Worm (Caenorhabditis elegans) whole organism, young adult: ENCODE data around the gene mec-14.

Experiments
- C17E4.6 ChIP-seq: fragments of 200-800 bp; sonication (Bioruptor generic); IDR thresholded peaks from 2 replicates; pipeline ENCODE4 v1.3.6; 2022; ENCODE audit warnings: missing genetic modification reagents, missing genetic modification characterization, missing compliant biosample characterization
- F10E7.11 ChIP-seq: sonication (generic microtip); optimal IDR thresholded peaks from 2 replicates; lab custom pipeline; 2017; ENCODE audit warnings: mild to moderate bottlenecking, missing genetic modification characterization, moderate library complexity, missing compliant biosample characterization
- F37B4.10 ChIP-seq: fragments of 200-800 bp; sonication (Bioruptor generic); IDR thresholded peaks from 2 replicates; pipeline ENCODE4 v1.3.6; 2022; ENCODE audit warnings: missing genetic modification characterization, missing compliant biosample characterization
- F52B5.7 ChIP-seq: sonication (generic microtip); optimal IDR thresholded peaks from 2 replicates; lab custom pipeline; 2016; ENCODE audit warnings: mild to moderate bottlenecking, missing genetic modification characterization, missing compliant biosample characterization
- F55B11.4 ChIP-seq: sonication (generic microtip); optimal IDR thresholded peaks from 2 replicates; lab custom pipeline; 2016; ENCODE audit warnings: missing compliant biosample characterization, missing genetic modification characterization, borderline replicate concordance; ENCODE audit not compliant: insufficient read depth
- K11D2.4 ChIP-seq: fragments of 200-800 bp; sonication (Bioruptor generic); IDR thresholded peaks from 2 replicates; pipeline ENCODE4 v1.3.6; 2022; ENCODE audit warnings: missing genetic modification reagents, missing genetic modification characterization, missing compliant biosample characterization
- T26A5.8 ChIP-seq: sonication (generic microtip); optimal IDR thresholded peaks from 2 replicates; lab custom pipeline; 2016; ENCODE audit warnings: missing genetic modification characterization, missing compliant biosample characterization
- Y56A3A.18 ChIP-seq: fragments of 200-800 bp; sonication (Bioruptor generic); IDR thresholded peaks from 2 replicates; pipeline ENCODE4 v1.3.6; 2022; ENCODE audit warnings: missing genetic modification reagents, missing genetic modification characterization, missing compliant biosample characterization
- Y67H2A.10 ChIP-seq: fragments of 200-800 bp; sonication (Bioruptor generic); conservative IDR thresholded peaks from 2 replicates; pipeline ENCODE4 v1.3.6; 2022; ENCODE audit warnings: missing genetic modification reagents, missing genetic modification characterization, missing compliant biosample characterization
- Y79H2A.3 ChIP-seq: fragments of 200-800 bp; sonication (Bioruptor generic); conservative IDR thresholded peaks from 2 replicates; pipeline ENCODE4 v1.3.6; 2022; ENCODE audit warnings: missing genetic modification reagents, missing genetic modification characterization, missing compliant biosample characterization
- ZK185.1 ChIP-seq: sonication (generic microtip); optimal IDR thresholded peaks from 2 replicates; lab custom pipeline; 2016; ENCODE audit warnings: mild to moderate bottlenecking, missing genetic modification characterization, missing compliant biosample characterization; ENCODE audit not compliant: poor library complexity, severe bottlenecking
- aptf-2 ChIP-seq: fragments of 200-800 bp; sonication (Bioruptor generic); conservative IDR thresholded peaks from 2 replicates; pipeline ENCODE4 v1.3.6; 2022; ENCODE audit warnings: missing genetic modification reagents, missing genetic modification characterization, missing compliant biosample characterization
- atf-7 ChIP-seq: sonication (generic microtip); optimal IDR thresholded peaks from 2 replicates; lab custom pipeline; 2017; ENCODE audit warnings: mild to moderate bottlenecking, missing genetic modification characterization, missing compliant biosample characterization
- attf-5 ChIP-seq: fragments of 200-800 bp; sonication (Bioruptor generic); optimal IDR thresholded peaks from 2 replicates; lab custom pipeline; 2018; ENCODE audit warnings: mild to moderate bottlenecking, missing genetic modification characterization, missing compliant biosample characterization
- bed-1 ChIP-seq: fragments of 200-800 bp; sonication (Bioruptor generic); IDR thresholded peaks from 2 replicates; pipeline ENCODE4 v1.3.6; 2022; ENCODE audit warnings: missing genetic modification reagents, missing genetic modification characterization, missing compliant biosample characterization
- ccch-3 ChIP-seq: fragments of 200-800 bp; sonication (Bioruptor generic); optimal IDR thresholded peaks from 2 replicates; lab custom pipeline; 2018; ENCODE audit warnings: mild to moderate bottlenecking, missing genetic modification characterization, missing compliant biosample characterization
- ceh-27 ChIP-seq: fragments of 200-800 bp; sonication (Bioruptor generic); optimal IDR thresholded peaks from 2 replicates; lab custom pipeline; 2018; ENCODE audit warnings: mild to moderate bottlenecking, missing genetic modification characterization, moderate library complexity, missing compliant biosample characterization
- ceh-79 ChIP-seq: sonication (generic microtip); optimal IDR thresholded peaks from 2 replicates; lab custom pipeline; 2017; ENCODE audit warnings: mild to moderate bottlenecking, missing genetic modification characterization, missing compliant biosample characterization
- die-1 ChIP-seq: sonication (generic microtip); optimal IDR thresholded peaks from 2 replicates; lab custom pipeline; 2016; ENCODE audit warnings: missing genotype, mild to moderate bottlenecking, missing genetic modification characterization, missing compliant biosample characterization
- egl-44 ChIP-seq: fragments of 200-800 bp; sonication (Bioruptor generic); IDR thresholded peaks from 2 replicates; pipeline ENCODE4 v1.3.6; 2022; ENCODE audit warnings: missing genetic modification reagents, missing genetic modification characterization, missing compliant biosample characterization
- egrh-3 ChIP-seq: fragments of 200-800 bp; sonication (Bioruptor generic); IDR thresholded peaks from 2 replicates; pipeline ENCODE4 v1.3.6; 2022; ENCODE audit warnings: missing genetic modification reagents, missing genetic modification characterization, missing compliant biosample characterization
- ekl-4 ChIP-seq: fragments of 200-800 bp; sonication (Bioruptor generic); IDR thresholded peaks from 2 replicates; pipeline ENCODE4 v1.3.6; 2022; ENCODE audit warnings: missing genetic modification reagents, missing genetic modification characterization, missing compliant biosample characterization
- fkh-3 ChIP-seq: sonication (generic microtip); optimal IDR thresholded peaks from 2 replicates; lab custom pipeline; 2016; ENCODE audit warnings: mild to moderate bottlenecking, missing genetic modification characterization, missing compliant biosample characterization
- hlh-12 ChIP-seq: sonication (generic microtip); optimal IDR thresholded peaks from 2 replicates; lab custom pipeline; 2016; ENCODE audit warnings: missing genetic modification characterization, missing compliant biosample characterization
- hlh-26 ChIP-seq: fragments of 200-800 bp; sonication (Bioruptor generic); conservative IDR thresholded peaks from 2 replicates; pipeline ENCODE4 v1.3.6; 2022; ENCODE audit warnings: missing genetic modification reagents, missing genetic modification characterization, missing compliant biosample characterization
- hsf-1 ChIP-seq: fragments of 200-800 bp; sonication (Bioruptor generic); IDR thresholded peaks from 2 replicates; pipeline ENCODE4 v1.3.6; 2022; ENCODE audit warnings: missing genetic modification reagents, missing genetic modification characterization, missing compliant biosample characterization
- let-526 ChIP-seq: fragments of 200-800 bp; sonication (Bioruptor generic); IDR thresholded peaks from 2 replicates; pipeline ENCODE4 v1.3.6; 2022; ENCODE audit warnings: missing genetic modification reagents, missing genetic modification characterization, missing compliant biosample characterization
- lin-26 ChIP-seq: fragments of 200-800 bp; sonication (Bioruptor generic); IDR thresholded peaks from 2 replicates; pipeline ENCODE4 v1.3.6; 2022; ENCODE audit warnings: missing genetic modification reagents, missing genetic modification characterization, missing compliant biosample characterization
- lin-35 ChIP-seq, 3 experiments: fragments of 150-350 bp in 2 of 3; sonication (generic microtip) in 1 of 3; optimal IDR thresholded peaks; 2 replicates each; lab custom pipeline; 2014 to 2018; ENCODE audit warnings: missing biosample characterization in 3 of 3, missing genetic modification characterization in 3 of 3, missing genetic modification reagents in 3 of 3
- lsy-27 ChIP-seq: sonication (generic microtip); optimal IDR thresholded peaks from 2 replicates; lab custom pipeline; 2017; ENCODE audit warnings: missing genetic modification characterization, mild to moderate bottlenecking, missing compliant biosample characterization, antibody characterized with exemption, missing genotype, borderline replicate concordance; ENCODE audit not compliant: insufficient read depth
- madf-10 ChIP-seq: sonication (generic microtip); optimal IDR thresholded peaks from 2 replicates; lab custom pipeline; 2016; ENCODE audit warnings: mild to moderate bottlenecking, missing genetic modification characterization, missing compliant biosample characterization
- mcd-1 ChIP-seq: fragments of 200-800 bp; sonication (Bioruptor generic); IDR thresholded peaks from 2 replicates; pipeline ENCODE4 v1.3.6; 2022; ENCODE audit warnings: missing genetic modification reagents, missing genetic modification characterization, missing compliant biosample characterization
- nfya-1 ChIP-seq: sonication (generic microtip); optimal IDR thresholded peaks from 2 replicates; lab custom pipeline; 2017; ENCODE audit warnings: antibody characterized with exemption, missing compliant biosample characterization, missing genetic modification characterization, borderline replicate concordance; ENCODE audit not compliant: insufficient read depth
- nfya-2 ChIP-seq: fragments of 200-800 bp; sonication (Bioruptor generic); IDR thresholded peaks from 2 replicates; pipeline ENCODE4 v1.3.6; 2022; ENCODE audit warnings: missing genetic modification reagents, missing genetic modification characterization, missing compliant biosample characterization
- nhr-120 ChIP-seq: fragments of 200-800 bp; sonication (Bioruptor generic); IDR thresholded peaks from 2 replicates; pipeline ENCODE4 v1.3.6; 2022; ENCODE audit warnings: missing genetic modification characterization, missing compliant biosample characterization
- rcor-1 ChIP-seq: fragments of 200-800 bp; sonication (Bioruptor generic); IDR thresholded peaks from 2 replicates; pipeline ENCODE4 v1.3.6; 2022; ENCODE audit warnings: missing genetic modification reagents, missing genetic modification characterization, missing compliant biosample characterization
- rec-8 ChIP-seq, 2 experiments: sonication (generic microtip); optimal IDR thresholded peaks; 2 replicates each; lab custom pipeline; 2016; ENCODE audit warnings: mild to moderate bottlenecking in 2 of 2, missing genetic modification characterization in 2 of 2, missing genetic modification reagents in 2 of 2, missing genotype in 2 of 2, missing biosample characterization in 1 of 2, missing compliant biosample characterization in 1 of 2, moderate library complexity in 1 of 2
- rpc-1 ChIP-seq, 2 experiments: fragments of 150-350 bp in 1 of 2; sonication (generic microtip) in 1 of 2; optimal IDR thresholded peaks; 2 replicates each; lab custom pipeline; 2014 to 2018; ENCODE audit warnings: missing biosample characterization in 1 of 2, missing genetic modification characterization in 1 of 2, missing genetic modification reagents in 1 of 2, missing genotype in 1 of 2
- sdz-38 ChIP-seq: sonication (generic microtip); optimal IDR thresholded peaks from 2 replicates; lab custom pipeline; 2016; ENCODE audit warnings: missing genotype, missing genetic modification characterization, missing compliant biosample characterization
- snpc-3.4 ChIP-seq: sonication (generic microtip); optimal IDR thresholded peaks from 2 replicates; lab custom pipeline; 2017; ENCODE audit warnings: missing genetic modification characterization, mild to moderate bottlenecking, missing compliant biosample characterization, antibody characterized with exemption, moderate library complexity, missing genotype, missing genetic modification reagents
- snpc-4 ChIP-seq, 5 experiments: fragments of 150-350 bp in 1 of 5; sonication (generic microtip) in 4 of 5; optimal IDR thresholded peaks; 2 replicates each; lab custom pipeline; 2014 to 2018; ENCODE audit warnings: missing genetic modification characterization in 5 of 5, missing biosample characterization in 3 of 5, antibody characterized with exemption in 2 of 5, mild to moderate bottlenecking in 2 of 5, missing compliant biosample characterization in 2 of 5, missing genotype in 2 of 5, moderate library complexity in 2 of 5, missing genetic modification reagents in 1 of 5
- somi-1 ChIP-seq: fragments of 200-800 bp; sonication (Bioruptor generic); optimal IDR thresholded peaks from 2 replicates; lab custom pipeline; 2018; ENCODE audit warnings: mild to moderate bottlenecking, missing genetic modification characterization, missing compliant biosample characterization
- sptf-2 ChIP-seq: fragments of 200-800 bp; sonication (Bioruptor generic); optimal IDR thresholded peaks from 2 replicates; lab custom pipeline; 2018; ENCODE audit warnings: mild to moderate bottlenecking, missing genetic modification characterization, missing compliant biosample characterization
- tlf-1 ChIP-seq: fragments of 200-800 bp; sonication (Bioruptor generic); optimal IDR thresholded peaks from 2 replicates; lab custom pipeline; 2018; ENCODE audit warnings: mild to moderate bottlenecking, missing genetic modification characterization, missing compliant biosample characterization
- unc-130 ChIP-seq: sonication (generic microtip); optimal IDR thresholded peaks from 2 replicates; lab custom pipeline; 2016; ENCODE audit warnings: missing genetic modification reagents, missing genetic modification characterization, missing compliant biosample characterization
- zfh-2 ChIP-seq: fragments of 200-800 bp; sonication (Bioruptor generic); conservative IDR thresholded peaks from 2 replicates; pipeline ENCODE4 v1.3.6; 2022; ENCODE audit warnings: missing genetic modification reagents, missing genetic modification characterization, missing compliant biosample characterization

The mec-14 gene

ce11 chrIII:7155631-7156030 is 37.2 kb downstream of the mec-14 start (continued):
- TF ChIP-seq let-526: peak; percentile 12; the same call in 1 of the 2 replicates
- TF ChIP-seq zfh-2 (GFP tag; lab: Robert Waterston, UW): peak; percentile 81
- peak; percentile 58 for TF ChIP-seq F52B5.7 (tag; lab: Kevin White, UChicago)
- TF ChIP-seq hsf-1 (GFP tag; lab: Robert Waterston, UW): peak; percentile 85
- TF ChIP-seq Y79H2A.3 (GFP tag; lab: Robert Waterston, UW): 0 out of 2 replicates have a peak, but pooled peaks have one; percentile 44
- peak in 1 of 3 experiments; percentile 75 for TF ChIP-seq lin-35 (GFP tag; optimal IDR thresholded peaks at IDR 0.05; lab: Kevin White, UChicago)
- peak; percentile 60 for TF ChIP-seq tlf-1
- peak; percentile 42; the same call in 1 of the 2 replicates for TF ChIP-seq Y67H2A.10 (GFP tag; lab: Robert Waterston, UW)
- TF ChIP-seq egl-44 (GFP tag; lab: Robert Waterston, UW): no peak
- no peak for TF ChIP-seq ccch-3 (GFP tag; lab: Kevin White, UChicago)
- TF ChIP-seq F55B11.4: no peak
- no peak for TF ChIP-seq unc-130
- TF ChIP-seq nhr-120 (GFP tag; lab: Robert Waterston, UW): no peak
- TF ChIP-seq hlh-26: no peak
- TF ChIP-seq F37B4.10 (GFP tag; lab: Robert Waterston, UW): no peak
- no peak for TF ChIP-seq ceh-79 (tag; lab: Kevin White, UChicago)
- no peak for TF ChIP-seq sdz-38
- TF ChIP-seq lsy-27: no peak
- TF ChIP-seq snpc-4 (GFP tag; optimal IDR thresholded peaks at IDR 0.05; lab: Kevin White, UChicago): peak; percentile 52
- TF ChIP-seq snpc-4 (tag; optimal IDR thresholded peaks at IDR 0.05; lab: Kevin White, UChicago): peak; percentile 28 to 74 (median 59)
- 0 out of 2 replicates have a peak, but pooled peaks have one; percentile 19 for TF ChIP-seq C17E4.6
- TF ChIP-seq fkh-3 (tag; lab: Kevin White, UChicago): no peak
- TF ChIP-seq mcd-1 (GFP tag; lab: Robert Waterston, UW): peak; percentile 71
- no peak for TF ChIP-seq aptf-2 (GFP tag; lab: Robert Waterston, UW)
- TF ChIP-seq rec-8 (tag; optimal IDR thresholded peaks at IDR 0.05; lab: Kevin White, UChicago): no peak
- TF ChIP-seq ekl-4 (GFP tag; lab: Robert Waterston, UW): peak; percentile 85
- TF ChIP-seq madf-10: peak; percentile 71
- no peak for TF ChIP-seq snpc-3.4 (tag; lab: Kevin White, UChicago)
- TF ChIP-seq die-1 (tag; lab: Kevin White, UChicago): peak; percentile 39
- no peak for TF ChIP-seq nfya-2
- TF ChIP-seq rpc-1 (optimal IDR thresholded peaks at IDR 0.05; lab: Kevin White, UChicago): no peak
- no peak for TF ChIP-seq rpc-1 (tag; optimal IDR thresholded peaks at IDR 0.05; lab: Kevin White, UChicago)
- no peak for TF ChIP-seq T26A5.8 (tag; lab: Kevin White, UChicago)
- TF ChIP-seq Y56A3A.18 (GFP tag; lab: Robert Waterston, UW): 0 out of 2 replicates have a peak, but pooled peaks have one; percentile 50
- TF ChIP-seq somi-1 (GFP tag; lab: Kevin White, UChicago): peak; percentile 80
- TF ChIP-seq sptf-2 (GFP tag; lab: Kevin White, UChicago): no peak
- TF ChIP-seq attf-5 (GFP tag; lab: Kevin White, UChicago): peak; percentile 80
- peak; percentile 88 for TF ChIP-seq K11D2.4 (GFP tag; lab: Robert Waterston, UW)
- TF ChIP-seq atf-7 (tag; lab: Kevin White, UChicago): peak; percentile 94
- TF ChIP-seq bed-1: no peak
- TF ChIP-seq rcor-1 (GFP tag; lab: Robert Waterston, UW): peak; percentile 30; the same call in 1 of the 2 replicates
- TF ChIP-seq egrh-3: peak; percentile 60; the same call in 1 of the 2 replicates
- peak; percentile 54 for TF ChIP-seq ZK185.1
- TF ChIP-seq ceh-27: peak; percentile 83
- no peak for TF ChIP-seq F10E7.11 (tag; lab: Kevin White, UChicago)
- TF ChIP-seq lin-26 (GFP tag; lab: Robert Waterston, UW): 0 out of 2 replicates have a peak, but pooled peaks have one; percentile 43
- TF ChIP-seq hlh-12 (tag; lab: Kevin White, UChicago): no peak
- no peak for TF ChIP-seq nfya-1 (tag; lab: Kevin White, UChicago)
